Worm (Caenorhabditis elegans) whole organism, L4/young adult: ENCODE results near the gene srd-20.

Source experiments
- W03F9.2 ChIP-seq: fragments of 150-350 bp; optimal IDR thresholded peaks from 2 replicates; lab custom pipeline; 2014; ENCODE audit warnings: missing biosample characterization, missing genetic modification characterization
- dao-5 ChIP-seq: sonication (generic microtip); optimal IDR thresholded peaks from 2 replicates; lab custom pipeline; 2016; ENCODE audit warnings: missing genotype, missing genetic modification characterization, moderate library complexity, missing compliant biosample characterization
- him-1 ChIP-seq: sonication (generic microtip); optimal IDR thresholded peaks from 2 replicates; lab custom pipeline; 2016; ENCODE audit warnings: missing genotype, missing genetic modification reagents, missing genetic modification characterization, missing compliant biosample characterization

DNA sequence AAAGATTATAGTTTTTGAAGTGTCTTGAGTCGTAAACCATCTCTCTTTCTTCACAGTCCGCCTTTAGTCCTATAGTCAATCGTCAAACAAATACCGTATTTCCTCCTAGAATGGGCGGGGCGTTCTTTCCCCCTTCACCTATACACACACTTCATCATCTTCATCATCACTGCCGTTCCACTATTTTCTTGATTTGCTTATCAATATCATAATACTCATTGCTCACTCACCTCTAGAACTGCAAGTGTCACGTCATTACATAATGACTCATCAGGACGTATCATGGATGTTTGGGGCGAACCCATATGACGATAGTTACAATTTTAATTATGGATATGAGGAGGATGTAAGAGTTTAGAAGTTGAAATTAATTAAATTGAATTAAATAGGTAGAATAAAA lies 44.7 kb upstream of the srd-20 start:
- TF ChIP-seq him-1 (tag; lab: Kevin White, UChicago) (no peak), W03F9.2 (tag; lab: Kevin White, UChicago) (no peak), dao-5 (tag; lab: Kevin White, UChicago) (no peak)
